Worm (Caenorhabditis elegans) whole organism, L2 larva: ENCODE results near the gene T12D8.5.

ENCODE experiments used
- C34F6.9 ChIP-seq: fragments of 150-350 bp; optimal IDR thresholded peaks from 2 replicates; lab custom pipeline; 2014; ENCODE audit warnings: missing biosample characterization, missing genetic modification characterization
- F13H6.1 ChIP-seq: sonication (generic microtip); optimal IDR thresholded peaks from 2 replicates; lab custom pipeline; 2016; ENCODE audit warnings: missing genetic modification characterization, missing compliant biosample characterization
- alr-1 ChIP-seq: fragments of 150-350 bp; optimal IDR thresholded peaks from 2 replicates; lab custom pipeline; 2014; ENCODE audit warnings: missing biosample characterization, missing genetic modification characterization
- aly-2 ChIP-seq: fragments of 150-350 bp; optimal IDR thresholded peaks from 2 replicates; lab custom pipeline; 2014; ENCODE audit warnings: missing biosample characterization, missing genetic modification characterization
- blmp-1 ChIP-seq: sonication (generic microtip); optimal IDR thresholded peaks from 2 replicates; lab custom pipeline; 2017; ENCODE audit warnings: missing genetic modification characterization, mild to moderate bottlenecking, missing compliant biosample characterization, antibody characterized with exemption, moderate library complexity; ENCODE audit not compliant: insufficient read depth
- crh-2 ChIP-seq: sonication (generic microtip); optimal IDR thresholded peaks from 2 replicates; lab custom pipeline; 2017; ENCODE audit warnings: missing biosample characterization, missing genetic modification characterization
- dmd-4 ChIP-seq: sonication (generic microtip); optimal IDR thresholded peaks from 2 replicates; lab custom pipeline; 2017; ENCODE audit warnings: missing biosample characterization, missing genetic modification characterization
- elt-1 ChIP-seq: fragments of 150-350 bp; optimal IDR thresholded peaks from 2 replicates; lab custom pipeline; 2014; ENCODE audit warnings: missing biosample characterization, missing genetic modification characterization
- fos-1 ChIP-seq: fragments of 150-350 bp; optimal IDR thresholded peaks from 2 replicates; lab custom pipeline; 2014; ENCODE audit warnings: missing biosample characterization, missing genetic modification characterization
- gmeb-1 ChIP-seq: fragments of 150-350 bp; optimal IDR thresholded peaks from 2 replicates; lab custom pipeline; 2014; ENCODE audit warnings: missing biosample characterization, missing genetic modification characterization
- lin-11 ChIP-seq: fragments of 150-350 bp; sonication (generic microtip); optimal IDR thresholded peaks from 2 replicates; lab custom pipeline; 2014; ENCODE audit warnings: missing biosample characterization, missing genetic modification characterization, inconsistent platforms, mixed read lengths
- lin-13 ChIP-seq: fragments of 150-350 bp; optimal IDR thresholded peaks from 2 replicates; lab custom pipeline; 2014; ENCODE audit warnings: missing biosample characterization, missing genetic modification reagents, missing genetic modification characterization
- lin-39 ChIP-seq: fragments of 150-350 bp; optimal IDR thresholded peaks from 2 replicates; lab custom pipeline; 2014; ENCODE audit warnings: missing biosample characterization, missing genetic modification reagents, missing genetic modification characterization
- lsy-2 ChIP-seq, 2 experiments: fragments of 150-350 bp in 1 of 2; sonication (generic microtip) in 1 of 2; optimal IDR thresholded peaks; 2 replicates each; lab custom pipeline; 2014 to 2017; ENCODE audit warnings: missing biosample characterization in 2 of 2, missing genetic modification characterization in 2 of 2
- mab-5 ChIP-seq: fragments of 150-350 bp; optimal IDR thresholded peaks from 2 replicates; lab custom pipeline; 2014; ENCODE audit warnings: missing biosample characterization, missing genetic modification characterization
- mbf-1 ChIP-seq: sonication (generic microtip); optimal IDR thresholded peaks from 2 replicates; lab custom pipeline; 2017; ENCODE audit warnings: missing biosample characterization, missing genetic modification characterization
- mdl-1 ChIP-seq, 2 experiments: fragments of 150-350 bp in 1 of 2; sonication (generic microtip) in 1 of 2; optimal IDR thresholded peaks; 2 replicates each; lab custom pipeline; 2017; ENCODE audit warnings: missing biosample characterization in 2 of 2, missing genetic modification characterization in 2 of 2
- nhr-10 ChIP-seq: sonication (generic microtip); optimal IDR thresholded peaks from 2 replicates; lab custom pipeline; 2017; ENCODE audit warnings: missing biosample characterization, missing genetic modification characterization
- nhr-12 ChIP-seq: fragments of 150-350 bp; optimal IDR thresholded peaks from 2 replicates; lab custom pipeline; 2014; ENCODE audit warnings: missing biosample characterization, missing genetic modification characterization
- nhr-21 ChIP-seq: fragments of 150-350 bp; optimal IDR thresholded peaks from 2 replicates; lab custom pipeline; 2014; ENCODE audit warnings: missing biosample characterization, missing genetic modification characterization
- nhr-25 ChIP-seq: fragments of 150-350 bp; sonication (generic microtip); optimal IDR thresholded peaks from 3 replicates; lab custom pipeline; 2014; ENCODE audit warnings: missing biosample characterization, missing genetic modification characterization
- nhr-6 ChIP-seq: fragments of 150-350 bp; optimal IDR thresholded peaks from 2 replicates; lab custom pipeline; 2014; ENCODE audit warnings: missing biosample characterization, missing genetic modification characterization
- peb-1 ChIP-seq: fragments of 150-350 bp; optimal IDR thresholded peaks from 2 replicates; lab custom pipeline; 2014; ENCODE audit warnings: missing biosample characterization, missing genetic modification characterization
- sem-4 ChIP-seq: fragments of 150-350 bp; optimal IDR thresholded peaks from 2 replicates; lab custom pipeline; 2014; ENCODE audit warnings: missing biosample characterization, missing genetic modification reagents, missing genetic modification characterization
- skn-1 ChIP-seq: sonication (generic microtip); optimal IDR thresholded peaks from 2 replicates; lab custom pipeline; 2017; ENCODE audit warnings: missing biosample characterization, missing genetic modification characterization
- sma-9 ChIP-seq, 2 experiments: fragments of 150-350 bp in 1 of 2; sonication (generic microtip) in 1 of 2; optimal IDR thresholded peaks; 2 replicates each; lab custom pipeline; 2014 to 2016; ENCODE audit warnings: missing genetic modification characterization in 2 of 2, mild to moderate bottlenecking in 1 of 2, missing biosample characterization in 1 of 2, missing compliant biosample characterization in 1 of 2, missing genetic modification reagents in 1 of 2, moderate library complexity in 1 of 2
- snpc-4 ChIP-seq: fragments of 150-350 bp; optimal IDR thresholded peaks from 2 replicates; lab custom pipeline; 2014; ENCODE audit warnings: missing biosample characterization, missing genetic modification characterization
- unc-55 ChIP-seq: fragments of 150-350 bp; sonication (generic microtip); optimal IDR thresholded peaks from 3 replicates; lab custom pipeline; 2014; ENCODE audit warnings: missing biosample characterization, missing genetic modification reagents, missing genetic modification characterization
- ztf-4 ChIP-seq: fragments of 150-350 bp; optimal IDR thresholded peaks from 2 replicates; lab custom pipeline; 2014; ENCODE audit warnings: missing biosample characterization, missing genetic modification characterization

T12D8.5 gene

DNA sequence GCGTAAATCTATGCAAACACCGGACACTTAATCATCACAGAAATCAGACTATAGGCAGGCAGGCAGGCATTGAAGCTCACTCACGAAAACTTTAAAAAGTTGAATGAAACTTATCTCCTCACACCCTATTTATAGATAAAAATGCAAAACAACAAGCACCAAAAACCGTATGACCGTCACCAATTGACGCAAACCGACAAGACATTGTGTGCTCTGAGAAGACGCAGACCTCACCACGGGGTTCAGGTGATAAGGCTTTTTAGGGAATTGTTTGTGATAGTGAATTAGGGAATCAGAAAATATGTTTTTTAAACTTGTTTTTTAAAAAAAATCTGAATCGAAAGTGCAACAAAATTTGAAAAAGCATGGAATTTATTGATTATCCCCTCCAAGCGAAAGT lies at the start of gene T12D8.5:
Gene T12D8.5, minus strand, starts transcription at position 95 of the 400 bp plus-strand sequence.
- TF ChIP-seq fos-1 (peak; percentile 62), F13H6.1 (tag; lab: Kevin White, UChicago) (peak; percentile 22), crh-2 (peak; percentile 67), mbf-1 (tag; lab: Kevin White, UChicago) (no peak), aly-2 (no peak), nhr-21 (tag; lab: Kevin White, UChicago) (no peak), sma-9 (GFP tag; optimal IDR thresholded peaks at IDR 0.05; lab: Kevin White, UChicago) (peak; percentile 34), sma-9 (tag; optimal IDR thresholded peaks at IDR 0.05; lab: Kevin White, UChicago) (no peak), gmeb-1 (tag; lab: Kevin White, UChicago) (peak; percentile 39)

DNA sequence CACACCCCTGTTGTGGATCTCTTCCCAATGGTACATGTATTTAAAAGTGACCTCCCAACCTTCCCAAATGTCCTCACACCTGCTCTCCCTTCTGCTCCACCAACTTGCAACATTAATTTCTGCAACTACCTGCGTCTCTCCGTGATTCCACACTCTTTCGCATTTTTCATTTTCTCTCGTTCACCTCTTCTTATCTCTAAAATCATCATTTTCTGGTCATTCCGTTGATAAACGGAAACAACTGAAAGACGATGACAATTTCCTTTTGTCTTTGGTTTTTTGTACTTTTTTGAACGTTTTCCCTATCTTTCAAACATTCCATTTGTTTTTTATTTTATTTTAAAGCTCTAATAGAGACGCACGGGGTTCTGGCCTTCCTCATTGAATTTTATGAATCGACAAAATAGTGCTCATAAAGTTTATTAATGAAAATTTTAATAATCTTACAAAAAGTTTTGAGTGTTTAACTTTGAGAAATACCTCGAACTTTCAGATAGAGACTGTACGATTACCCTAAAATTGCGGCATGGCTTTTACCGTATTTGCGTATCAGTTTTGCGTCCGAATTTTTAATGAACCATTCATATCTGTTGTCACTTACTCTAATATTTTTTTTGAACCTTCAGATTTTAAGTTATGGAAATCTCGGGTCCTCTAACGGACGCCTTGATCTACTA lies 46.2 kb upstream of the T12D8.5 start, which contains the start of gene aqp-11:
Gene aqp-11, plus strand, starts transcription at position 627 of the 677 bp plus-strand sequence.
- TF ChIP-seq crh-2 = peak; percentile 9
- TF ChIP-seq fos-1 = peak; percentile 95
- peak; percentile 98 for TF ChIP-seq skn-1 (tag; lab: Kevin White, UChicago)
- no peak for TF ChIP-seq peb-1 (tag; lab: Kevin White, UChicago)
- TF ChIP-seq elt-1 (tag; lab: Kevin White, UChicago) = no peak
- TF ChIP-seq F13H6.1 (tag; lab: Kevin White, UChicago) = no peak
- TF ChIP-seq lin-39 (tag; lab: Kevin White, UChicago) = no peak
- TF ChIP-seq snpc-4 (tag; lab: Kevin White, UChicago) = no peak

DNA sequence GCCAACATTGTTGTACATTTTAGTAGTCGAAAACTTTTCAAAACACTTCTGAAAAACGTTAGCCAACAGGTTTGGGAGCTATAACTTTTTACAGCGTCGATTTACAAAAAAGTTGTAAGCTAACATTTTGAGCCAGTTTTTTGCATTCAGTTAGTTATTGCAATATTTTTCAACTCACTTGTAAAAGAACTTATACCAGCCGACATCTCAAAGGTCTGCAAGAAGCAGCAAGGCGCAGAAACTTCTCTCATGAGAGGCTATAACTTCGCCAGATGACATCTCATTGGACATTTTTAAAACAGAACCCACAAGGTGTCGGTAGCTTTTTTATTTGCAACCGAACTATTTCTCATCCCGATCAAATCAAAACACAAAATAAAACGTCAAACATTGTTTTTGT lies 42.9 kb upstream of the T12D8.5 start:
- TF ChIP-seq nhr-10 (tag; lab: Kevin White, UChicago) (no peak), peb-1 (tag; lab: Kevin White, UChicago) (no peak), nhr-6 (no peak), nhr-12 (tag; lab: Kevin White, UChicago) (no peak), dmd-4 (no peak), sem-4 (tag; lab: Kevin White, UChicago) (no peak), lin-13 (GFP tag; lab: Kevin White, UChicago) (no peak), nhr-25 (tag; lab: Kevin White, UChicago) (no peak)

DNA sequence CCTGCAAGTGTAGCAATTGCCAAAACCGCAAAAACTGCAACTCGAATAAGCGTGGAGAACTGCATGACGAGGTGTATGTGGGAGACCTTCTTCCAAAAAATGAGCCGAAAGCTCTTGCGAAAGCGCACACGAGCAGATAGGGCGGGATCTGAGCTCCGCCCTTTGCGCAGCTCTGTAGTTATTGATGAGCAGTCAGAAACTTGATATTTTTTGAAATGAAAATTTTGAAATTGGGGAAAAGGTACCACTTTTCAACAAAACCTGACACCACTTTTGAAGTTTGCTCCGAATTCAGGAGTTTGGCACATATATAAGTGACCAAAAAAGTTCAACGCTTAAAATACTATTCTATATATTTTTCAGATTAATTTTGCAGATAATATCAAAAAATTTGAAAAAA lies 41.2 kb upstream of the T12D8.5 start, which contains the start of gene flp-15:
Gene flp-15, minus strand, starts transcription at position 101 of the 400 bp plus-strand sequence.
- no peak for TF ChIP-seq nhr-12 (tag; lab: Kevin White, UChicago)
- TF ChIP-seq peb-1 (tag; lab: Kevin White, UChicago) = no peak
- no peak for TF ChIP-seq nhr-6
- TF ChIP-seq mdl-1 (tag; optimal IDR thresholded peaks at IDR 0.05; lab: Kevin White, UChicago) = no peak
- TF ChIP-seq C34F6.9 (tag; lab: Kevin White, UChicago) = no peak
- TF ChIP-seq ztf-4 = no peak
- TF ChIP-seq blmp-1 = no peak
- no peak for TF ChIP-seq lin-11 (tag; lab: Kevin White, UChicago)
- TF ChIP-seq nhr-10 (tag; lab: Kevin White, UChicago) = no peak

DNA sequence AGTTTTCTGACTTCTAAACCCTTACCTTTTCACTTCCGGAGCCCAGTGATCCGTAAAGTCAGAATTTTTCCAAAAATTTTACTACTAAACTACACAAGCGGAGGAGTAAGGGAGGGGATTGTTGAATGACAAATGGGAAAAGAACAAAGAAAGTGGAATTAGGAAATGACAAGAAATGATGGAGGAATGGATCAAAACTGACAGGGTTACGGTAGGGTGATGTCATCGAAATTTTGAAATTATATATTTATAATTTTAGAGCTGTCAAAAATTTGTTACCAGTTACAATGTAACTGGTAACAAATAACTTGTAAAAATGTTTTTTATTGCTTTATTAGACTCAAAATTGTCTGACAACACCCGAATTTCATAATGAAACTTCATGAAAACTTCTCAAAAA lies 39.8 kb upstream of the T12D8.5 start:
- peak; percentile 52 for TF ChIP-seq unc-55 (GFP tag; lab: Kevin White, UChicago)
- TF ChIP-seq mab-5 (tag; lab: Kevin White, UChicago) = peak; percentile 65
- no peak for TF ChIP-seq sem-4 (tag; lab: Kevin White, UChicago)
- TF ChIP-seq lsy-2 (tag; optimal IDR thresholded peaks at IDR 0.05; lab: Kevin White, UChicago) = peak in 1 of 2 experiments; percentile 46
- TF ChIP-seq mdl-1 (tag; optimal IDR thresholded peaks at IDR 0.05; lab: Kevin White, UChicago) = no peak
- TF ChIP-seq alr-1 (tag; lab: Kevin White, UChicago) = no peak
- TF ChIP-seq nhr-25 (tag; lab: Kevin White, UChicago) = no peak

DNA sequence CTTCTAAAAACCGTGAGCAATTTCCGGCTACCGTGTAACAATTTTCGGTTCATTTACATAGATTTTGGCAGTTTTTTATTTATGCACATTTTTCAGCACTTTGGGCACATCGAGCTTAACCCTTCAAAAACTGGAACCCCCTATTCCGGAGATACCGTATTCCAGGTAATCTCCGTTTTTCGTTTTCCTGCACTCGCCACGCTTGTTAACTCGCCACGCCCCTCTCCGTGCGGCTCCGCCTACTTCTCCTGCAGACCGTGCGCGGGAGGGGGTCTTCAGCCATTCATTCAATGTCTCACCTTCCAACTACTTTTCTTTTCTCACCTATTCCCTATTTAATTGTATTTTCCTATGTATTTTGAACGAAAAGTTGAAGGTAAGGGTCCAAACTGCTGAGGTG lies 33.5 kb upstream of the T12D8.5 start:
- TF ChIP-seq sem-4 (tag; lab: Kevin White, UChicago) (no peak), aly-2 (no peak), nhr-6 (no peak), skn-1 (tag; lab: Kevin White, UChicago) (no peak)
